Fruit fly (Drosophila melanogaster): Measurements from ENCODE around the gene CG18273.

CG18273 gene

DNA sequence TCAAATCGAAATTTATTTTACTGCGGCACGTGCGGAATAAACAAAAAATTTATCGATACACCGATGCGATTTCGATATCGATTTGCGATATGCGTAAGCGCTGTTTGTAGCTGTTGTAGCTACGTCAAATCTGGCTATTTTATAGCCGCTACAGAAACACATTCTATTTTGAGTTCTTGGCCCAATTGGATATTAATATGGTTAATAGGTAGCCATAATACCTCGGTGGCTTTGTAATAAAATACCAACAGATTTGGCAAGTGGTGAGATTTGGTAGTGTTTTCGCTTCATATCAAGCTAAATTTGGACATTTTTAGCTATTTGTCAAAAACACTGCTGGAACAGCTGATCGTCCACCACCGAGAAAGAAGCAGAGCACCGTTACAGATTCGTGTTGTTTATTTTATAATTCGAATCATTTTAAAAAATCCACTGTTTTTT lies at the start of gene CG18273, which contains the start of gene CG3156:
Gene CG18273, minus strand, starts transcription at position 65 of the 441 bp plus-strand sequence.
Gene CG3156, plus strand, starts transcription at position 362 of the 441 bp plus-strand sequence.
- TF ChIP-seq noc (tag; optimal IDR thresholded peaks at IDR 0.05) = no peak

dm6 chrX:529724-530603 lies 42.6 kb upstream of the CG18273 start, which contains the start of the genes CG4293 and Appl:
TSS of gene CG4293 (minus strand) at chrX:530291.
TSS of gene Appl (plus strand) at chrX:530501.
- no peak for TF ChIP-seq noc (tag; optimal IDR thresholded peaks at IDR 0.05)

dm6 chrX:526479-527071 lies 39.2 kb upstream of the CG18273 start:
- TF ChIP-seq noc (tag; optimal IDR thresholded peaks at IDR 0.05) = no peak

DNA sequence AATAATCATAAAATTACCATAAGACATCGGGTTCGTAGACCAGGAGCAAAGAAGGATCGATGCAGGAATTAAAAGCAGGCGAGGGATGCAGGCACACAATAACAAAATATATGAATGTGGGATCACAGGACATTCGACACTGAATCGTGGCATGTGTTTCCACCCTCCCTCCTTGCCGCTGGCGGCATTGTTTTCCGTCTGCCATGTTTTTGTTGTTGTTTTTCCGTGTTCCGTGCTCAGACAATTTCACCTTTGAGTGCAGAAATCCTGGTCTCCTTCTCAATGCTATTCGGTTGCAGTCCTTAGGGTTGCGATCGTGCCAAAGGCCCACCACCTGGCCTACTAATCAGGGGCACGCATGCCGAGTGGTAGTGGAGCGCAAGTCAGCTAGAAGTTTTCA lies 38.2 kb upstream of the CG18273 start:
- TF ChIP-seq noc (tag; optimal IDR thresholded peaks at IDR 0.05) = no peak

DNA sequence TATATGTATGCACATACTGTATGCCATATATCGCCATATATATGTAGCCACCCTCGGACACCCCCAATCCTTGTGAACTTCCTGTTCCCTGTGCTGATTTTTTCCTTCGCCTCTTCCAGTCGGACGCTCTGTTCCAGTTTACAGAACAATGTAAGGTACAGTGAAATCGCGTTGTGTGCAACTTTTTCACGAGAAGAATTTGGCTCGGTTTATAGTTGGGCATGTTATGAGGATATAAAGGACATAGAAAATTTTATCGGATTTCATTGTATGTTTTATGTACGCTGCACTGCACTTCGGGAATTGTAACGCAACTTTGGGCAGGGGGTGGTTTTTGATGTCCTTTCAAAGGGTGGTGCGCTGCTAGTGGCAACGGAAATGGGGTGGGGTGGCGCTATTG lies 37.0 kb upstream of the CG18273 start:
- no peak for TF ChIP-seq noc (tag; optimal IDR thresholded peaks at IDR 0.05)

- peak; percentile 99 for TF ChIP-seq noc (tag; optimal IDR thresholded peaks at IDR 0.05)
Observed at dm6 chrX:523179-523851, 35.9 kb upstream of the CG18273 start, which contains the start of gene elav. TSS of gene elav (minus strand) at chrX:523226.

DNA sequence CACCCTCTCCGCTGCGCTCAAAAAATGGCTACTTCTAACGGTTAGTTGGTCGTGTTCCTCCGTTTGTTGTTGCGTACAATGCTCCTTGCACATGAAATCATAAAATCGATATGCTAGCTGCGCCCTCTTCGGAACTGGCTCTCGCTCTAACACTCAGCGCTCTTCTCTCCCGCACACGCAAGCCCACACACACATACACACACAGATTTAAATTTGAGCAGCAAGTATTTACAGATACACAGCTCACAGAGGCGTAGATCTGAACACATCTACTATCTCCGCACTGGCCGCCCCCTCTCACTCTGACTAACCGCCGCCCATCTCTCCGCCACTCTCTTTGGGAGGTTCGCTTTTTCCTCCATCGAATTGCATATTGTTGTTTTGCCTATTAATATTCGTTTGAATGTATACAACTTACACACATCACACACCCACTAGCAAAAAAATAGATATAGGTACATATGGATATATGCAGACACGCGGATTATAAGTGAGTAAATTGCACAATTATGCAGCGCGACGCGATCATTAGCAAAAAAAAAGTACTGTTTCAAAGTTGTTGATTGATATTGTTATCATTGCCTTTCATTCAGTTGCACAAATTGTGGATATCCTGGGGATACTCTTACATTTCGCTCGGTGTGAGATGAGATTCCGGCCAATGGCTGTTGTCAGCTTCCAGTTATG lies 35.1 kb upstream of the CG18273 start:
- peak; percentile 76 for TF ChIP-seq noc (tag; optimal IDR thresholded peaks at IDR 0.05)

- no peak for TF ChIP-seq noc (tag; optimal IDR thresholded peaks at IDR 0.05)
Observed at dm6 chrX:521683-522082, 34.3 kb upstream of the CG18273 start.

- no peak for TF ChIP-seq noc (tag; optimal IDR thresholded peaks at IDR 0.05)
Observed at dm6 chrX:520215-520861, 33.0 kb upstream of the CG18273 start.

- no peak for TF ChIP-seq noc (tag; optimal IDR thresholded peaks at IDR 0.05)
Observed at dm6 chrX:518858-519257, 31.5 kb upstream of the CG18273 start.

DNA sequence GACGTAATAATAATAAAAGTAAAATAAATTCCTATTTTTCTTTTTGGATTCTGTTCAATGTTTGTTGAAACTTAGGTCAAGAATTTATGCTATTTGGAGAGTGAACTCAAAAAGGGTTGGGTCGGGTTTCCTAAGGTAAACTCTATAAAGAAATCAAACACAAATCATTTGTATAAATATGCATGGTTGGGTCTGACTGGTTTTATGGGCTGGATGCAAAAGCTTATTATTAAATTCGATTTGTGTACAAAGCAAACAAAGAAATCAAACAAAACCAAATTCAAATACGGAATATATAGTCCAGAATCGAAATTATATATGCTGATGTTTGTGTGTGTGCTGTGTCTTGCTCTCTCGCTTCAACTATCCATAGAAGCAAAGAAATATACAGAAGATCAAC lies 28.3 kb upstream of the CG18273 start:
- TF ChIP-seq noc (tag; optimal IDR thresholded peaks at IDR 0.05) = no peak

DNA sequence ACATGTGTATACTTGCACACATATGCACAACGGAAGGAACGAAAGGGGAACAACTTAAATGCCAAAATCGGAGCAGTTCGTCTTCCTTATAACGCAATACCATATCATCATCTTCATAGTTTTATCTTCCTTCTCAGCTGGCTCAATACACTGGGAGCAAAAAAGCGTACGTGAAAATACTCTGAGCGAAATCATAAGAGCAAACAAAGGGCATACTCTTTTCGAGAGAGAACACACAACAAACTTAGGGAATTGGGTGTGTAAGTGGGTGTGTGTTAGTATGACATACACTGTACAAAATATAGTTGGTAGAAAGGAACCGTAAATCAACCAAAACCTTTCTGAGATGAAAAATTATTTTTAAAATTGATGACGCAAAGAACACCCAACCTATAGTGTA lies 25.1 kb upstream of the CG18273 start:
- no peak for TF ChIP-seq noc (tag; optimal IDR thresholded peaks at IDR 0.05)

DNA sequence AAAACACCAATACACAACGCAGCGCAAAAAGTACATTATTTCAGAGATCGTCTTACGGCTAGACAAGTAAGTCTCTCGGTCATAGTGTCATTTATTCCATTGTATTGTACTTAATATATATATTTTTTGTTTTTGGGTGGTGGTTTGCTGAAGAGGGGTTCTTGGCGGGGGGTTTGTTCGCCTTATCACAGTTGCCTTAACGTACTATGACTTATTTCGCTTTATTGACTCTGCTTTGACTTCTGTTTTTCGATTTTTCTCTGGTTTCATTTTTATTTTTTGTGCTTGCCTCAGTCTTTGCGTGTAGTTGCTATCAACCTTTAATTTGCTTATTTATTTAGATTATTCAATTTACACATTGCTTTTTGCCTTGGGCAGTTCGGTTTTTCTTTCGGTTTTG lies 23.1 kb upstream of the CG18273 start:
- TF ChIP-seq noc (tag; optimal IDR thresholded peaks at IDR 0.05) = no peak

dm6 chrX:509117-509516 lies 21.7 kb upstream of the CG18273 start, which contains the start of gene arg:
TSS of gene arg (plus strand) at chrX:509435.
- TF ChIP-seq noc (tag; optimal IDR thresholded peaks at IDR 0.05) = no peak

DNA sequence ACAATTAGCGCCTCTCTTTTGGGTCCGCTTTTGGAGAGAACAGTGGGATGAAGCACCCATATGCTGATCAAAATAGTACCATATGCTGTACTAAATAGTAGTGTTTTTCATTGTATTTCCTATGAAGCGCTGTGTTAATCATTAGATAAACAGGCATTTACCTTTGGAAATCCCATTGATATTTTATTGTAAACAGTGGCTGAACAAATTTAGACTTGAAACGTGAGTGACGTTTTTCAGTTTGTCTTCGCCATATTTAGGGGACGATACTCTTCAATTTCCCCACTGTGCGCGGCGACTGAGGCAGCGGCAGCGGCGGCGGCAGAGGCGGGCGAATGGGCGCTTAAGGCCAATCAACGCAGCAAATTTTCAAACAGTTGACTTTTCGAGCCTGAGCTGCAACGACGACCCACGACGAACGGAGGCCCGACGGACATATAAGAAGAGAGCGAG lies 12.2 kb upstream of the CG18273 start:
- TF ChIP-seq noc (tag; optimal IDR thresholded peaks at IDR 0.05) = peak; percentile 85

Measured in whole organism, larva.